Worm (Caenorhabditis elegans) whole organism, L4 larva: ENCODE measurements around the gene isw-1.
A peak's percentile ranks its signal among the peaks of the same experiment; 100 is the strongest.

Experiments used
- F10B5.3 ChIP-seq: sonication (generic microtip); optimal IDR thresholded peaks from 2 replicates; lab custom pipeline; 2016; ENCODE audit warnings: mild to moderate bottlenecking, missing genetic modification characterization, missing compliant biosample characterization
- R02D3.7 ChIP-seq: fragments of 150-350 bp; sonication (generic microtip); optimal IDR thresholded peaks from 3 replicates; lab custom pipeline; 2014; ENCODE audit warnings: missing biosample characterization, missing genetic modification characterization
- T20F7.1 ChIP-seq: fragments of 200-800 bp; sonication (Bioruptor generic); optimal IDR thresholded peaks from 2 replicates; lab custom pipeline; 2018; ENCODE audit warnings: mild to moderate bottlenecking, missing genetic modification characterization, missing compliant biosample characterization
- Y48G9A.11 ChIP-seq: fragments of 200-800 bp; sonication (Bioruptor generic); IDR thresholded peaks from 2 replicates; pipeline ENCODE4 v1.3.6; 2022; ENCODE audit warnings: missing genetic modification reagents, missing genetic modification characterization, missing compliant biosample characterization
- Y5F2A.4 ChIP-seq: fragments of 200-800 bp; sonication (Bioruptor generic); optimal IDR thresholded peaks from 2 replicates; lab custom pipeline; 2018; ENCODE audit warnings: mild to moderate bottlenecking, missing genetic modification characterization, missing compliant biosample characterization
- aha-1 ChIP-seq: fragments of 150-350 bp; peaks from one replicate; lab custom pipeline; 2014; ENCODE audit warnings: missing biosample characterization, missing genetic modification characterization
- ceh-32 ChIP-seq: sonication (generic microtip); optimal IDR thresholded peaks from 2 replicates; lab custom pipeline; 2016; ENCODE audit warnings: mild to moderate bottlenecking, missing genetic modification characterization, missing compliant biosample characterization; ENCODE audit not compliant: poor library complexity
- ces-1 ChIP-seq: fragments of 150-350 bp; sonication (generic microtip); optimal IDR thresholded peaks from 4 replicates; lab custom pipeline; 2014; ENCODE audit warnings: missing biosample characterization, missing genetic modification reagents, missing genetic modification characterization
- daf-12 ChIP-seq: fragments of 150-350 bp; optimal IDR thresholded peaks from 2 replicates; lab custom pipeline; 2014; ENCODE audit warnings: missing biosample characterization, missing genetic modification reagents, missing genetic modification characterization
- daf-19 ChIP-seq: fragments of 200-800 bp; sonication (Bioruptor generic); conservative IDR thresholded peaks from 2 replicates; pipeline ENCODE4 v1.3.6; 2022; ENCODE audit warnings: missing genetic modification characterization, missing compliant biosample characterization
- daf-8 ChIP-seq: fragments of 200-800 bp; sonication (Bioruptor generic); IDR thresholded peaks from 2 replicates; pipeline ENCODE4 v1.3.6; 2022; ENCODE audit warnings: missing genetic modification characterization, missing compliant biosample characterization
- dmd-6 ChIP-seq: fragments of 200-800 bp; sonication (Bioruptor generic); IDR thresholded peaks from 2 replicates; pipeline ENCODE4 v1.3.6; 2022; ENCODE audit warnings: missing genetic modification reagents, missing genetic modification characterization, missing compliant biosample characterization
- dpl-1 ChIP-seq: fragments of 150-350 bp; optimal IDR thresholded peaks from 2 replicates; lab custom pipeline; 2014; ENCODE audit warnings: missing biosample characterization, missing genetic modification reagents, missing genetic modification characterization
- egl-43 ChIP-seq: fragments of 200-800 bp; sonication (Bioruptor generic); IDR thresholded peaks from 2 replicates; pipeline ENCODE4 v1.3.6; 2022; ENCODE audit warnings: missing genetic modification reagents, missing genetic modification characterization, missing compliant biosample characterization
- hlh-30 ChIP-seq: sonication (generic microtip); optimal IDR thresholded peaks from 2 replicates; lab custom pipeline; 2017; ENCODE audit warnings: antibody characterized with exemption, mild to moderate bottlenecking, missing genetic modification characterization, missing compliant biosample characterization; ENCODE audit not compliant: insufficient read depth
- lim-7 ChIP-seq: fragments of 200-800 bp; sonication (Bioruptor generic); IDR thresholded peaks from 2 replicates; pipeline ENCODE4 v1.3.6; 2022; ENCODE audit warnings: missing genetic modification characterization, missing compliant biosample characterization
- lin-15B ChIP-seq: fragments of 150-350 bp; sonication (generic microtip); optimal IDR thresholded peaks from 3 replicates; lab custom pipeline; 2014; ENCODE audit warnings: missing biosample characterization, missing genetic modification characterization
- lin-38 ChIP-seq: fragments of 200-800 bp; sonication (Bioruptor generic); IDR thresholded peaks from 2 replicates; pipeline ENCODE4 v1.3.6; 2022; ENCODE audit warnings: missing genetic modification reagents, missing genetic modification characterization, missing compliant biosample characterization
- lin-39 ChIP-seq: fragments of 150-350 bp; optimal IDR thresholded peaks from 2 replicates; lab custom pipeline; 2014; ENCODE audit warnings: missing biosample characterization, missing genetic modification reagents, missing genetic modification characterization
- lsy-2 ChIP-seq, 2 experiments: fragments of 150-350 bp in 1 of 2; sonication (generic microtip) in 1 of 2; optimal IDR thresholded peaks; 2 replicates each; lab custom pipeline; 2014 to 2017; ENCODE audit warnings: missing biosample characterization in 2 of 2, missing genetic modification characterization in 2 of 2
- nhr-237 ChIP-seq: sonication (generic microtip); optimal IDR thresholded peaks from 2 replicates; lab custom pipeline; 2017; ENCODE audit warnings: missing biosample characterization, missing genetic modification characterization
- nhr-28 ChIP-seq: fragments of 150-350 bp; optimal IDR thresholded peaks from 2 replicates; lab custom pipeline; 2014; ENCODE audit warnings: missing biosample characterization, missing genetic modification characterization
- nhr-48 ChIP-seq: sonication (generic microtip); optimal IDR thresholded peaks from 2 replicates; lab custom pipeline; 2016; ENCODE audit warnings: mild to moderate bottlenecking, missing genetic modification characterization, missing compliant biosample characterization
- nhr-77 ChIP-seq: fragments of 150-350 bp; optimal IDR thresholded peaks from 2 replicates; lab custom pipeline; 2014; ENCODE audit warnings: missing biosample characterization, missing genetic modification characterization
- sdz-12 ChIP-seq: fragments of 200-800 bp; sonication (Bioruptor generic); optimal IDR thresholded peaks from 2 replicates; lab custom pipeline; 2018; ENCODE audit warnings: mild to moderate bottlenecking, missing genetic modification characterization, missing compliant biosample characterization
- unc-62 ChIP-seq, 3 experiments: fragments of 150-350 bp in 1 of 3; sonication (generic microtip); optimal IDR thresholded peaks in 2 of 3; peaks in 1 of 3; 1 replicate in 1 of 3; 2 replicates in 2 of 3; lab custom pipeline; 2014 to 2017; ENCODE audit warnings: missing biosample characterization in 3 of 3, missing genetic modification characterization in 3 of 3, missing genetic modification reagents in 3 of 3, missing genotype in 1 of 3
- zag-1 ChIP-seq: fragments of 150-350 bp; optimal IDR thresholded peaks from 2 replicates; lab custom pipeline; 2014; ENCODE audit warnings: missing biosample characterization, missing genetic modification characterization

Gene isw-1

ce11 chrIII:6731285-6731684, 21.4 kb upstream of the isw-1 start:
- TF ChIP-seq dpl-1 (GFP tag; lab: Kevin White, UChicago) (peak; percentile 14), daf-19 (GFP tag; lab: Robert Waterston, UW) (no peak), hlh-30 (tag; lab: Kevin White, UChicago) (no peak), nhr-48 (tag; lab: Kevin White, UChicago) (no peak), ceh-32 (tag; lab: Kevin White, UChicago) (no peak)

DNA sequence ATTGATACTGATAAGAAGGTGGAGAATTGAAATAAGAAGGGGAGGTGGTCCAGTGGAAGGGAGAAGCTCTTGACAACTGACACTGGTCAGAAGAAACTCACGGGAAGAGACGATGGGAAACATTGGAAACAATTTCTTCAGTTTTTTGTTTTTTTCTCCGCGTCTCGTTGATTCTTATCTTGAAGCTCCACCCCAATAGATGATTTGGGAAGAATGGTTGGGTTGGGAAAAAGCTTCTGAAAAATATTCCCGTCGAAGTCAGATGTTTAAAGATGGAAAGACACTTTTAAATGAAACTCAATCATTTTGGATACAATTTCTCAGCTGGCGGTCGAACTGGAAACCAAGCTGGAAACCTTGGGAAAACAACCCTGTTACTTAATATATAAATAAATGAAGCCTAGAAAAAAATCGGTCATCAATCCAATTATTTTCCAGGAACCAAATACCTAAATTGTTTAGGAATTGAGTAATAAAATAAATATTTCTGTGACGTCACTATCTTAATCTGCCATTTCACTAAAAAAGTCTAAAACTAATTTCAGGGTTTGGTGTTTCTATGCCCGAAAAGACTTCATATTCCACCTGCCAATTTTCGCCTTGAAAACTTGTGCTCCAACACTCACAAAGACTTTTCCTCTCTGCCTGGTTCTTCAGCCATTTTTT, 20.4 kb upstream of the isw-1 start, which contains the start of the genes Y102E9.5 and odr-4:
Gene Y102E9.5, minus strand, starts transcription at position 101 of the 666 bp plus-strand sequence.
Gene odr-4, plus strand, starts transcription at position 616 of the 666 bp plus-strand sequence.
- no peak for TF ChIP-seq aha-1 (tag; lab: Kevin White, UChicago)

DNA sequence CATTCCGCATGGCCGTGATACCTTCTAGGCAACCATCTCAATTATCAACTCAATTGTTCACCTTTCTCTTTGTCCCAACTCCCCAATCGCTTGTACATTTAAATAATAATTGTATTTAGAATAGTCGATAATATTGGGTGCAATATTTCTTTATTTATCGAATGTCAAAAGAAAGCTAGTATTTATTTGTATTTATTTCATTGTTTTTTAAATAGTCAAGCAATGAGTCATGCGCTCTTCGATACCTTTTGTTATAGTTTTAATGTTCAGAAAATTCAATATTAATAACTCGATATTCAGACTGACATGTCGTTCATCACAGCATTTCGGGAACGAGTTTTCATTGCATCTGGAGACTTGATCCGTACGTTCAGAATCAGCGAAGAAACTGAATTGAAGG, 15.6 kb upstream of the isw-1 start, which contains the start of gene wdr-4:
Gene wdr-4, plus strand, starts transcription at position 301 of the 400 bp plus-strand sequence.
- TF ChIP-seq Y48G9A.11 (GFP tag; lab: Robert Waterston, UW) (no peak), nhr-237 (tag; lab: Kevin White, UChicago) (no peak), daf-12 (no peak), nhr-77 (tag; lab: Kevin White, UChicago) (no peak), lin-38 (GFP tag; lab: Robert Waterston, UW) (0 out of 2 replicates have a peak, but pooled peaks have one; percentile 37), nhr-28 (tag; lab: Kevin White, UChicago) (no peak), egl-43 (GFP tag; lab: Robert Waterston, UW) (no peak), lin-15B (no peak)
- TF ChIP-seq, all 104 proteins: peak for 1

ce11 chrIII:6723089-6723488, 13.2 kb upstream of the isw-1 start, which contains the start of gene F37A4.1:
F37A4.1 (plus strand) TSS chrIII:6723389.
- no peak for TF ChIP-seq lim-7 (GFP tag; lab: Robert Waterston, UW)
- no peak for TF ChIP-seq F10B5.3 (tag; lab: Kevin White, UChicago)
- no peak for TF ChIP-seq lin-39 (tag; lab: Kevin White, UChicago)
- TF ChIP-seq daf-12 = no peak
- TF ChIP-seq nhr-77 (tag; lab: Kevin White, UChicago) = no peak
- TF ChIP-seq hlh-30 (tag; lab: Kevin White, UChicago) = no peak
- no peak for TF ChIP-seq zag-1 (tag; lab: Kevin White, UChicago)
- TF ChIP-seq R02D3.7 (tag; lab: Kevin White, UChicago) = no peak
- no peak for TF ChIP-seq Y5F2A.4
- TF ChIP-seq T20F7.1 (GFP tag; lab: Kevin White, UChicago) = no peak
- no peak for TF ChIP-seq daf-8 (GFP tag; lab: Robert Waterston, UW)
- no peak for TF ChIP-seq ceh-32 (tag; lab: Kevin White, UChicago)

ce11 chrIII:6722208-6722679, 12.3 kb upstream of the isw-1 start, which contains the start of the genes bath-41 and F37A4.2:
bath-41 (minus strand) TSS chrIII:6722258.
F37A4.2 (plus strand) TSS chrIII:6722454.
- TF ChIP-seq ces-1 (GFP tag; lab: Kevin White, UChicago) = no peak
- TF ChIP-seq lsy-2 (tag; optimal IDR thresholded peaks at IDR 0.05; lab: Kevin White, UChicago) = no peak
- TF ChIP-seq Y48G9A.11 (GFP tag; lab: Robert Waterston, UW) = peak; percentile 93
- peak; percentile 93 for TF ChIP-seq T20F7.1 (GFP tag; lab: Kevin White, UChicago)
- peak; percentile 29 for TF ChIP-seq dpl-1 (GFP tag; lab: Kevin White, UChicago)
- TF ChIP-seq sdz-12 (GFP tag; lab: Kevin White, UChicago) = no peak
- TF ChIP-seq, all 104 proteins: peak for 3

ce11 chrIII:6718270-6718669, 8.4 kb upstream of the isw-1 start, which contains the start of gene F37A4.3:
F37A4.3 (plus strand) TSS chrIII:6718570.
- TF ChIP-seq unc-62 (GFP tag; optimal IDR thresholded peaks at IDR 0.05 in 1 of 2; lab: Kevin White, UChicago) (peak in 1 of 2 experiments; percentile 24), unc-62 (tag; optimal IDR thresholded peaks at IDR 0.05; lab: Kevin White, UChicago) (no peak), dmd-6 (GFP tag; lab: Robert Waterston, UW) (no peak)
